Worm (Caenorhabditis elegans) whole organism, L4 larva: ENCODE results near the gene ilys-4.

Source experiments
- F37D6.2 ChIP-seq: sonication (generic microtip); optimal IDR thresholded peaks from 2 replicates; lab custom pipeline; 2016; ENCODE audit warnings: mild to moderate bottlenecking, missing genetic modification characterization, missing compliant biosample characterization
- T26A8.4 ChIP-seq: fragments of 200-800 bp; sonication (Bioruptor generic); IDR thresholded peaks from 2 replicates; pipeline ENCODE4 v1.3.6; 2022; ENCODE audit warnings: missing genetic modification characterization, missing compliant biosample characterization
- Y5F2A.4 ChIP-seq: fragments of 200-800 bp; sonication (Bioruptor generic); optimal IDR thresholded peaks from 2 replicates; lab custom pipeline; 2018; ENCODE audit warnings: mild to moderate bottlenecking, missing genetic modification characterization, missing compliant biosample characterization
- Y75B8A.6 ChIP-seq: fragments of 200-800 bp; sonication (Bioruptor generic); IDR thresholded peaks from 2 replicates; pipeline ENCODE4 v1.3.6; 2022; ENCODE audit warnings: missing genetic modification reagents, missing genetic modification characterization, missing compliant biosample characterization
- aha-1 ChIP-seq: fragments of 150-350 bp; peaks from one replicate; lab custom pipeline; 2014; ENCODE audit warnings: missing biosample characterization, missing genetic modification characterization
- ama-1 ChIP-seq: fragments of 150-350 bp; optimal IDR thresholded peaks from 2 replicates; lab custom pipeline; 2014; ENCODE audit warnings: inconsistent platforms, mixed read lengths
- arid-1 ChIP-seq: fragments of 200-800 bp; sonication (Bioruptor generic); conservative IDR thresholded peaks from 2 replicates; pipeline ENCODE4 v1.3.6; 2022; ENCODE audit warnings: missing genetic modification reagents, missing genetic modification characterization, missing compliant biosample characterization
- attf-4 ChIP-seq: sonication (generic microtip); optimal IDR thresholded peaks from 3 replicates; lab custom pipeline; 2017; ENCODE audit warnings: missing biosample characterization, missing genetic modification characterization
- ceh-20 ChIP-seq: fragments of 200-800 bp; sonication (Bioruptor generic); IDR thresholded peaks from 2 replicates; pipeline ENCODE4 v1.3.6; 2022; ENCODE audit warnings: missing genetic modification reagents, missing genetic modification characterization, missing compliant biosample characterization
- ceh-32 ChIP-seq: sonication (generic microtip); optimal IDR thresholded peaks from 2 replicates; lab custom pipeline; 2016; ENCODE audit warnings: mild to moderate bottlenecking, missing genetic modification characterization, missing compliant biosample characterization; ENCODE audit not compliant: poor library complexity
- ceh-62 ChIP-seq: sonication (generic microtip); optimal IDR thresholded peaks from 2 replicates; lab custom pipeline; 2017; ENCODE audit warnings: missing biosample characterization, missing genetic modification characterization
- ceh-82 ChIP-seq: sonication (generic microtip); optimal IDR thresholded peaks from 2 replicates; lab custom pipeline; 2017; ENCODE audit warnings: missing biosample characterization, missing genetic modification characterization
- daf-12 ChIP-seq: fragments of 150-350 bp; optimal IDR thresholded peaks from 2 replicates; lab custom pipeline; 2014; ENCODE audit warnings: missing biosample characterization, missing genetic modification reagents, missing genetic modification characterization
- daf-19 ChIP-seq: fragments of 200-800 bp; sonication (Bioruptor generic); conservative IDR thresholded peaks from 2 replicates; pipeline ENCODE4 v1.3.6; 2022; ENCODE audit warnings: missing genetic modification characterization, missing compliant biosample characterization
- dve-1 ChIP-seq: sonication (generic microtip); optimal IDR thresholded peaks from 2 replicates; lab custom pipeline; 2017; ENCODE audit warnings: antibody characterized with exemption, mild to moderate bottlenecking, missing genetic modification characterization, missing compliant biosample characterization; ENCODE audit not compliant: insufficient read depth
- gei-8 ChIP-seq: fragments of 200-800 bp; sonication (Bioruptor generic); optimal IDR thresholded peaks from 2 replicates; lab custom pipeline; 2018; ENCODE audit warnings: mild to moderate bottlenecking, missing genetic modification characterization, missing compliant biosample characterization
- hif-1 ChIP-seq, 2 experiments: sonication (generic microtip); optimal IDR thresholded peaks; 2 replicates each; lab custom pipeline; 2016 to 2017; ENCODE audit warnings: missing compliant biosample characterization in 2 of 2, missing genetic modification characterization in 2 of 2, missing genetic modification reagents in 2 of 2, missing genotype in 2 of 2, mild to moderate bottlenecking in 1 of 2
- hlh-11 ChIP-seq: fragments of 200-800 bp; sonication (Bioruptor generic); optimal IDR thresholded peaks from 2 replicates; lab custom pipeline; 2018; ENCODE audit warnings: mild to moderate bottlenecking, missing genetic modification characterization, missing compliant biosample characterization
- hlh-30 ChIP-seq: sonication (generic microtip); optimal IDR thresholded peaks from 2 replicates; lab custom pipeline; 2017; ENCODE audit warnings: antibody characterized with exemption, mild to moderate bottlenecking, missing genetic modification characterization, missing compliant biosample characterization; ENCODE audit not compliant: insufficient read depth
- lim-7 ChIP-seq: fragments of 200-800 bp; sonication (Bioruptor generic); IDR thresholded peaks from 2 replicates; pipeline ENCODE4 v1.3.6; 2022; ENCODE audit warnings: missing genetic modification characterization, missing compliant biosample characterization
- lin-15B ChIP-seq: fragments of 150-350 bp; sonication (generic microtip); optimal IDR thresholded peaks from 3 replicates; lab custom pipeline; 2014; ENCODE audit warnings: missing biosample characterization, missing genetic modification characterization
- lin-38 ChIP-seq: fragments of 200-800 bp; sonication (Bioruptor generic); IDR thresholded peaks from 2 replicates; pipeline ENCODE4 v1.3.6; 2022; ENCODE audit warnings: missing genetic modification reagents, missing genetic modification characterization, missing compliant biosample characterization
- lin-39 ChIP-seq: fragments of 150-350 bp; optimal IDR thresholded peaks from 2 replicates; lab custom pipeline; 2014; ENCODE audit warnings: missing biosample characterization, missing genetic modification reagents, missing genetic modification characterization
- lsy-2 ChIP-seq, 2 experiments: fragments of 150-350 bp in 1 of 2; sonication (generic microtip) in 1 of 2; optimal IDR thresholded peaks; 2 replicates each; lab custom pipeline; 2014 to 2017; ENCODE audit warnings: missing biosample characterization in 2 of 2, missing genetic modification characterization in 2 of 2
- madf-5 ChIP-seq, 2 experiments: fragments of 200-800 bp; sonication (Bioruptor generic); IDR thresholded peaks; 2 replicates each; pipeline ENCODE4 v1.3.6; 2022; ENCODE audit warnings: missing compliant biosample characterization in 2 of 2, missing genetic modification characterization in 2 of 2
- mdl-1 ChIP-seq, 2 experiments: fragments of 150-350 bp in 1 of 2; sonication (generic microtip) in 1 of 2; optimal IDR thresholded peaks; 2 replicates each; lab custom pipeline; 2014 to 2017; ENCODE audit warnings: missing biosample characterization in 2 of 2, missing genetic modification characterization in 2 of 2
- mdt-29 ChIP-seq: fragments of 200-800 bp; sonication (Bioruptor generic); IDR thresholded peaks from 2 replicates; pipeline ENCODE4 v1.3.6; 2022; ENCODE audit warnings: missing genetic modification reagents, missing genetic modification characterization, missing compliant biosample characterization
- mep-1 ChIP-seq: fragments of 150-350 bp; sonication (generic microtip); optimal IDR thresholded peaks from 3 replicates; lab custom pipeline; 2014; ENCODE audit warnings: missing biosample characterization, missing genetic modification characterization
- mxl-2 ChIP-seq: fragments of 200-800 bp; sonication (Bioruptor generic); conservative IDR thresholded peaks from 2 replicates; pipeline ENCODE4 v1.3.6; 2022; ENCODE audit warnings: missing genetic modification reagents, missing genetic modification characterization, missing compliant biosample characterization
- nhr-11 ChIP-seq: fragments of 150-350 bp; optimal IDR thresholded peaks from 2 replicates; lab custom pipeline; 2014; ENCODE audit warnings: missing biosample characterization, missing genetic modification characterization
- nhr-111 ChIP-seq: fragments of 200-800 bp; sonication (Bioruptor generic); optimal IDR thresholded peaks from 2 replicates; lab custom pipeline; 2018; ENCODE audit warnings: mild to moderate bottlenecking, missing genetic modification characterization, missing compliant biosample characterization
- nhr-237 ChIP-seq: sonication (generic microtip); optimal IDR thresholded peaks from 2 replicates; lab custom pipeline; 2017; ENCODE audit warnings: missing biosample characterization, missing genetic modification characterization
- nhr-25 ChIP-seq: sonication (generic microtip); optimal IDR thresholded peaks from 2 replicates; lab custom pipeline; 2017; ENCODE audit warnings: missing genetic modification characterization, mild to moderate bottlenecking, missing compliant biosample characterization, antibody characterized with exemption, moderate library complexity, borderline replicate concordance; ENCODE audit not compliant: insufficient read depth
- nhr-42 ChIP-seq: fragments of 200-800 bp; sonication (Bioruptor generic); IDR thresholded peaks from 2 replicates; pipeline ENCODE4 v1.3.6; 2022; ENCODE audit warnings: missing genetic modification characterization, missing compliant biosample characterization
- nhr-6 ChIP-seq: fragments of 150-350 bp; optimal IDR thresholded peaks from 2 replicates; lab custom pipeline; 2014; ENCODE audit warnings: missing biosample characterization, missing genetic modification characterization
- nhr-77 ChIP-seq: fragments of 150-350 bp; optimal IDR thresholded peaks from 2 replicates; lab custom pipeline; 2014; ENCODE audit warnings: missing biosample characterization, missing genetic modification characterization
- pqm-1 ChIP-seq: sonication (generic microtip); optimal IDR thresholded peaks from 2 replicates; lab custom pipeline; 2017; ENCODE audit warnings: missing biosample characterization, missing genetic modification characterization
- set-16 ChIP-seq: fragments of 200-800 bp; sonication (Bioruptor generic); IDR thresholded peaks from 2 replicates; pipeline ENCODE4 v1.3.6; 2022; ENCODE audit warnings: missing genetic modification reagents, missing genetic modification characterization, missing compliant biosample characterization
- skn-1 ChIP-seq: fragments of 150-350 bp; optimal IDR thresholded peaks from 2 replicates; lab custom pipeline; 2014; ENCODE audit warnings: missing biosample characterization, missing genetic modification characterization
- snpc-1.2 ChIP-seq: fragments of 200-800 bp; sonication (Bioruptor generic); IDR thresholded peaks from 2 replicates; pipeline ENCODE4 v1.3.6; 2022; ENCODE audit warnings: missing genetic modification reagents, missing genetic modification characterization, missing compliant biosample characterization
- snpc-4 ChIP-seq: fragments of 150-350 bp; optimal IDR thresholded peaks from 2 replicates; lab custom pipeline; 2014; ENCODE audit warnings: missing biosample characterization, missing genetic modification characterization
- spr-1 ChIP-seq: sonication (generic microtip); optimal IDR thresholded peaks from 2 replicates; lab custom pipeline; 2016; ENCODE audit warnings: mild to moderate bottlenecking, missing genetic modification characterization, missing compliant biosample characterization
- unc-130 ChIP-seq: sonication (generic microtip); optimal IDR thresholded peaks from 2 replicates; lab custom pipeline; 2016; ENCODE audit warnings: missing genetic modification reagents, missing genetic modification characterization, missing compliant biosample characterization
- zag-1 ChIP-seq: fragments of 150-350 bp; optimal IDR thresholded peaks from 2 replicates; lab custom pipeline; 2014; ENCODE audit warnings: missing biosample characterization, missing genetic modification characterization
- zfp-2 ChIP-seq: sonication (generic microtip); optimal IDR thresholded peaks from 2 replicates; lab custom pipeline; 2016; ENCODE audit warnings: mild to moderate bottlenecking, missing genetic modification characterization, missing compliant biosample characterization
- zfp-3 ChIP-seq: fragments of 200-800 bp; sonication (Bioruptor generic); conservative IDR thresholded peaks from 2 replicates; pipeline ENCODE4 v1.3.6; 2022; ENCODE audit warnings: missing genetic modification reagents, missing genetic modification characterization, missing compliant biosample characterization

ilys-4 gene

DNA sequence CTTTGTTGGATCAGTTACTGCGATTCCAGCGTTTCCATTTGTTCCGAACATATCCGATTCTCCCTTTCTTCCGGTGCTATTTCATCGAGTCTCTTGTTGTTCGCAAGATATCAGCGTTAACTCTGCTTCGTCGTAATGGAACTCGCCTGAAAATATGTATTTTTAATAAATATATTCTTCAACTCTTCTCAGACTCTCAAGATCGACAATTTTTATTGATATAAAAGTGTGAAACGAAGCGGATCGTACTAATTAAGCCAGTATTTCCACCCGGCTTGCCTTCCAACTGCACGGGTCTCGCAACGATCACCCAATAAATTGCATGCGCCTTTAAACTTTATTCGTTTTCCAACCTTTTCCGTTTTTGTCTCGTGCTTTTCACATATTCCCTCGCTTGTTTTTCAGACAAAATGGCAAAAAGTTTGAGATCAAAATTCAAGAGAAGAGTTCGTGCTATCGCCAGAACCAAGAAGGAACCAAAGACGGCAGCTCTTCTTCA, 26.7 kb upstream of the ilys-4 start, which contains the start of the genes xpo-3 and C49H3.3 (continued):
- TF ChIP-seq zfp-2 = no peak
- no peak for TF ChIP-seq nhr-6 (tag; lab: Kevin White, UChicago)
- no peak for TF ChIP-seq ceh-62 (tag; lab: Kevin White, UChicago)
- TF ChIP-seq nhr-237 (tag; lab: Kevin White, UChicago) = no peak
- TF ChIP-seq arid-1 (GFP tag; lab: Robert Waterston, UW) = no peak
- TF ChIP-seq pqm-1 (tag; lab: Kevin White, UChicago) = no peak
- no peak for TF ChIP-seq madf-5 (GFP tag; IDR thresholded peaks at IDR 0.05; lab: Robert Waterston, UW)
- TF ChIP-seq nhr-42 (GFP tag; lab: Robert Waterston, UW) = no peak
- TF ChIP-seq hlh-30 = peak; percentile 80
- TF ChIP-seq skn-1 (tag; lab: Kevin White, UChicago) = no peak
- TF ChIP-seq attf-4 = no peak
- TF ChIP-seq unc-130 (GFP tag; lab: Kevin White, UChicago) = no peak
- no peak for TF ChIP-seq gei-8 (GFP tag; lab: Kevin White, UChicago)
- TF ChIP-seq Y5F2A.4 (GFP tag; lab: Kevin White, UChicago) = no peak
- no peak for TF ChIP-seq hif-1 (tag; optimal IDR thresholded peaks at IDR 0.05; lab: Kevin White, UChicago)
- no peak for TF ChIP-seq lim-7
- no peak for TF ChIP-seq ceh-32 (tag; lab: Kevin White, UChicago)
- no peak for TF ChIP-seq zfp-3
- peak; percentile 52 for TF ChIP-seq mep-1 (tag; lab: Kevin White, UChicago)
- TF ChIP-seq hlh-11 (tag; lab: Kevin White, UChicago) = peak; percentile 27
- no peak for TF ChIP-seq nhr-11
- no peak for TF ChIP-seq ceh-20 (GFP tag; lab: Robert Waterston, UW)
- TF ChIP-seq mdt-29 = no peak
- TF ChIP-seq lin-15B (tag; lab: Kevin White, UChicago) = no peak
- TF ChIP-seq mdl-1 (tag; optimal IDR thresholded peaks at IDR 0.05; lab: Kevin White, UChicago) = peak in 1 of 2 experiments; percentile 54
- TF ChIP-seq snpc-4 (tag; lab: Kevin White, UChicago) = no peak
- TF ChIP-seq lin-38 = 0 out of 2 replicates have a peak, but pooled peaks have one; percentile 22
- no peak for TF ChIP-seq set-16 (GFP tag; lab: Robert Waterston, UW)
- TF ChIP-seq spr-1 = no peak
- no peak for TF ChIP-seq T26A8.4 (GFP tag; lab: Robert Waterston, UW)
- no peak for TF ChIP-seq mxl-2 (GFP tag; lab: Robert Waterston, UW)
- no peak for TF ChIP-seq nhr-25
- no peak for TF ChIP-seq zag-1
- TF ChIP-seq Y75B8A.6 (GFP tag; lab: Robert Waterston, UW) = no peak
- TF ChIP-seq dve-1 (tag; lab: Kevin White, UChicago) = peak; percentile 38
- TF ChIP-seq daf-12 (tag; lab: Kevin White, UChicago) = no peak
- peak in 1 of 2 experiments; percentile 82 for TF ChIP-seq lsy-2 (tag; optimal IDR thresholded peaks at IDR 0.05; lab: Kevin White, UChicago)
- TF ChIP-seq F37D6.2 (tag; lab: Kevin White, UChicago) = no peak
- TF ChIP-seq ceh-82 (tag; lab: Kevin White, UChicago) = no peak
- TF ChIP-seq nhr-77 (tag; lab: Kevin White, UChicago) = peak; percentile 24
- TF ChIP-seq ama-1 = no peak
- no peak for TF ChIP-seq daf-19
- peak; percentile 51 for TF ChIP-seq aha-1 (tag; lab: Kevin White, UChicago)
- no peak for TF ChIP-seq nhr-111 (GFP tag; lab: Kevin White, UChicago)
- TF ChIP-seq lin-39 (tag; lab: Kevin White, UChicago) = no peak
- no peak for TF ChIP-seq snpc-1.2 (GFP tag; lab: Robert Waterston, UW)
